Worm (Caenorhabditis elegans) whole organism, L4 larva: Measurements from ENCODE around the gene C34B4.4.
"Not testable (repeated sequence)": the region's sequence is repeated elsewhere in the genome, so short reads cannot be mapped to it uniquely, and the experiment has no call there.

Experiments used
- F26F4.8 ChIP-seq: fragments of 200-800 bp; sonication (Bioruptor generic); conservative IDR thresholded peaks from 2 replicates; pipeline ENCODE4 v1.3.6; 2022; ENCODE audit warnings: missing genetic modification characterization, missing compliant biosample characterization
- F49E8.2 ChIP-seq: sonication (generic microtip); optimal IDR thresholded peaks from 2 replicates; lab custom pipeline; 2016; ENCODE audit warnings: missing compliant biosample characterization, mild to moderate bottlenecking, missing genetic modification characterization, borderline replicate concordance
- T20F7.1 ChIP-seq: fragments of 200-800 bp; sonication (Bioruptor generic); optimal IDR thresholded peaks from 2 replicates; lab custom pipeline; 2018; ENCODE audit warnings: mild to moderate bottlenecking, missing genetic modification characterization, missing compliant biosample characterization
- T26A8.4 ChIP-seq: fragments of 200-800 bp; sonication (Bioruptor generic); IDR thresholded peaks from 2 replicates; pipeline ENCODE4 v1.3.6; 2022; ENCODE audit warnings: missing genetic modification characterization, missing compliant biosample characterization
- Y5F2A.4 ChIP-seq: fragments of 200-800 bp; sonication (Bioruptor generic); optimal IDR thresholded peaks from 2 replicates; lab custom pipeline; 2018; ENCODE audit warnings: mild to moderate bottlenecking, missing genetic modification characterization, missing compliant biosample characterization
- ZK337.2 ChIP-seq: fragments of 200-800 bp; sonication (Bioruptor generic); IDR thresholded peaks from 2 replicates; pipeline ENCODE4 v1.3.6; 2022; ENCODE audit warnings: missing genetic modification reagents, missing genetic modification characterization, missing compliant biosample characterization
- aha-1 ChIP-seq: fragments of 150-350 bp; peaks from one replicate; lab custom pipeline; 2014; ENCODE audit warnings: missing biosample characterization, missing genetic modification characterization
- arid-1 ChIP-seq: fragments of 200-800 bp; sonication (Bioruptor generic); conservative IDR thresholded peaks from 2 replicates; pipeline ENCODE4 v1.3.6; 2022; ENCODE audit warnings: missing genetic modification reagents, missing genetic modification characterization, missing compliant biosample characterization
- attf-4 ChIP-seq: sonication (generic microtip); optimal IDR thresholded peaks from 3 replicates; lab custom pipeline; 2017; ENCODE audit warnings: missing biosample characterization, missing genetic modification characterization
- ceh-20 ChIP-seq: fragments of 200-800 bp; sonication (Bioruptor generic); IDR thresholded peaks from 2 replicates; pipeline ENCODE4 v1.3.6; 2022; ENCODE audit warnings: missing genetic modification reagents, missing genetic modification characterization, missing compliant biosample characterization
- daf-19 ChIP-seq: fragments of 200-800 bp; sonication (Bioruptor generic); conservative IDR thresholded peaks from 2 replicates; pipeline ENCODE4 v1.3.6; 2022; ENCODE audit warnings: missing genetic modification characterization, missing compliant biosample characterization
- dmd-6 ChIP-seq: fragments of 200-800 bp; sonication (Bioruptor generic); IDR thresholded peaks from 2 replicates; pipeline ENCODE4 v1.3.6; 2022; ENCODE audit warnings: missing genetic modification reagents, missing genetic modification characterization, missing compliant biosample characterization
- egl-43 ChIP-seq: fragments of 200-800 bp; sonication (Bioruptor generic); IDR thresholded peaks from 2 replicates; pipeline ENCODE4 v1.3.6; 2022; ENCODE audit warnings: missing genetic modification reagents, missing genetic modification characterization, missing compliant biosample characterization
- fkh-10 ChIP-seq: fragments of 150-350 bp; optimal IDR thresholded peaks from 2 replicates; lab custom pipeline; 2014; ENCODE audit warnings: missing biosample characterization, missing genetic modification reagents, missing genetic modification characterization
- gei-8 ChIP-seq: fragments of 200-800 bp; sonication (Bioruptor generic); optimal IDR thresholded peaks from 2 replicates; lab custom pipeline; 2018; ENCODE audit warnings: mild to moderate bottlenecking, missing genetic modification characterization, missing compliant biosample characterization
- hlh-11 ChIP-seq: fragments of 200-800 bp; sonication (Bioruptor generic); optimal IDR thresholded peaks from 2 replicates; lab custom pipeline; 2018; ENCODE audit warnings: mild to moderate bottlenecking, missing genetic modification characterization, missing compliant biosample characterization
- jun-1 ChIP-seq: fragments of 150-350 bp; optimal IDR thresholded peaks from 2 replicates; lab custom pipeline; 2014; ENCODE audit warnings: missing biosample characterization, missing genetic modification reagents, missing genetic modification characterization
- lin-1 ChIP-seq: fragments of 200-800 bp; sonication (Bioruptor generic); IDR thresholded peaks from 2 replicates; pipeline ENCODE4 v1.3.6; 2022; ENCODE audit warnings: missing genetic modification reagents, missing genetic modification characterization, missing compliant biosample characterization
- lin-38 ChIP-seq: fragments of 200-800 bp; sonication (Bioruptor generic); IDR thresholded peaks from 2 replicates; pipeline ENCODE4 v1.3.6; 2022; ENCODE audit warnings: missing genetic modification reagents, missing genetic modification characterization, missing compliant biosample characterization
- lir-3 ChIP-seq: sonication (generic microtip); optimal IDR thresholded peaks from 2 replicates; lab custom pipeline; 2016; ENCODE audit warnings: mild to moderate bottlenecking, missing genetic modification characterization, missing compliant biosample characterization
- lsy-2 ChIP-seq, 2 experiments: fragments of 150-350 bp in 1 of 2; sonication (generic microtip) in 1 of 2; optimal IDR thresholded peaks; 2 replicates each; lab custom pipeline; 2014 to 2017; ENCODE audit warnings: missing biosample characterization in 2 of 2, missing genetic modification characterization in 2 of 2
- madf-9 ChIP-seq: fragments of 200-800 bp; sonication (Bioruptor generic); conservative IDR thresholded peaks from 2 replicates; pipeline ENCODE4 v1.3.6; 2022; ENCODE audit warnings: missing genetic modification reagents, missing genetic modification characterization, missing compliant biosample characterization
- mep-1 ChIP-seq: fragments of 150-350 bp; sonication (generic microtip); optimal IDR thresholded peaks from 3 replicates; lab custom pipeline; 2014; ENCODE audit warnings: missing biosample characterization, missing genetic modification characterization
- mxl-3 ChIP-seq: fragments of 200-800 bp; sonication (Bioruptor generic); optimal IDR thresholded peaks from 2 replicates; lab custom pipeline; 2018; ENCODE audit warnings: mild to moderate bottlenecking, missing genetic modification characterization, missing compliant biosample characterization
- nhr-102 ChIP-seq: sonication (generic microtip); optimal IDR thresholded peaks from 2 replicates; lab custom pipeline; 2016; ENCODE audit warnings: mild to moderate bottlenecking, missing genetic modification characterization, moderate library complexity, missing compliant biosample characterization
- nhr-111 ChIP-seq: fragments of 200-800 bp; sonication (Bioruptor generic); optimal IDR thresholded peaks from 2 replicates; lab custom pipeline; 2018; ENCODE audit warnings: mild to moderate bottlenecking, missing genetic modification characterization, missing compliant biosample characterization
- nhr-237 ChIP-seq: sonication (generic microtip); optimal IDR thresholded peaks from 2 replicates; lab custom pipeline; 2017; ENCODE audit warnings: missing biosample characterization, missing genetic modification characterization
- nhr-28 ChIP-seq: fragments of 150-350 bp; optimal IDR thresholded peaks from 2 replicates; lab custom pipeline; 2014; ENCODE audit warnings: missing biosample characterization, missing genetic modification characterization
- nhr-41 ChIP-seq: fragments of 200-800 bp; sonication (Bioruptor generic); IDR thresholded peaks from 2 replicates; pipeline ENCODE4 v1.3.6; 2022; ENCODE audit warnings: missing genetic modification reagents, missing genetic modification characterization, missing compliant biosample characterization
- nhr-42 ChIP-seq: fragments of 200-800 bp; sonication (Bioruptor generic); IDR thresholded peaks from 2 replicates; pipeline ENCODE4 v1.3.6; 2022; ENCODE audit warnings: missing genetic modification characterization, missing compliant biosample characterization
- nhr-48 ChIP-seq: sonication (generic microtip); optimal IDR thresholded peaks from 2 replicates; lab custom pipeline; 2016; ENCODE audit warnings: mild to moderate bottlenecking, missing genetic modification characterization, missing compliant biosample characterization
- php-3 ChIP-seq: fragments of 200-800 bp; sonication (Bioruptor generic); IDR thresholded peaks from 2 replicates; pipeline ENCODE4 v1.3.6; 2022; ENCODE audit warnings: missing genetic modification reagents, missing genetic modification characterization, missing compliant biosample characterization
- pqm-1 ChIP-seq: sonication (generic microtip); optimal IDR thresholded peaks from 2 replicates; lab custom pipeline; 2017; ENCODE audit warnings: missing biosample characterization, missing genetic modification characterization
- rbr-2 ChIP-seq: sonication (generic microtip); optimal IDR thresholded peaks from 2 replicates; lab custom pipeline; 2016; ENCODE audit warnings: missing genotype, missing genetic modification characterization, missing compliant biosample characterization
- snpc-1.2 ChIP-seq: fragments of 200-800 bp; sonication (Bioruptor generic); IDR thresholded peaks from 2 replicates; pipeline ENCODE4 v1.3.6; 2022; ENCODE audit warnings: missing genetic modification reagents, missing genetic modification characterization, missing compliant biosample characterization
- spr-1 ChIP-seq: sonication (generic microtip); optimal IDR thresholded peaks from 2 replicates; lab custom pipeline; 2016; ENCODE audit warnings: mild to moderate bottlenecking, missing genetic modification characterization, missing compliant biosample characterization
- spr-3 ChIP-seq: fragments of 200-800 bp; sonication (Bioruptor generic); optimal IDR thresholded peaks from 2 replicates; lab custom pipeline; 2018; ENCODE audit warnings: mild to moderate bottlenecking, missing genetic modification characterization, missing compliant biosample characterization
- unc-130 ChIP-seq: sonication (generic microtip); optimal IDR thresholded peaks from 2 replicates; lab custom pipeline; 2016; ENCODE audit warnings: missing genetic modification reagents, missing genetic modification characterization, missing compliant biosample characterization
- unc-62 ChIP-seq, 3 experiments: fragments of 150-350 bp in 1 of 3; sonication (generic microtip); optimal IDR thresholded peaks in 2 of 3; peaks in 1 of 3; 1 replicate in 1 of 3; 2 replicates in 2 of 3; lab custom pipeline; 2014 to 2017; ENCODE audit warnings: missing biosample characterization in 3 of 3, missing genetic modification characterization in 3 of 3, missing genetic modification reagents in 3 of 3, missing genotype in 1 of 3
- vab-7 ChIP-seq: fragments of 200-800 bp; sonication (Bioruptor generic); IDR thresholded peaks from 2 replicates; pipeline ENCODE4 v1.3.6; 2022; ENCODE audit warnings: missing genetic modification reagents, missing genetic modification characterization, missing compliant biosample characterization
- zfp-3 ChIP-seq: fragments of 200-800 bp; sonication (Bioruptor generic); conservative IDR thresholded peaks from 2 replicates; pipeline ENCODE4 v1.3.6; 2022; ENCODE audit warnings: missing genetic modification reagents, missing genetic modification characterization, missing compliant biosample characterization

The C34B4.4 gene

DNA sequence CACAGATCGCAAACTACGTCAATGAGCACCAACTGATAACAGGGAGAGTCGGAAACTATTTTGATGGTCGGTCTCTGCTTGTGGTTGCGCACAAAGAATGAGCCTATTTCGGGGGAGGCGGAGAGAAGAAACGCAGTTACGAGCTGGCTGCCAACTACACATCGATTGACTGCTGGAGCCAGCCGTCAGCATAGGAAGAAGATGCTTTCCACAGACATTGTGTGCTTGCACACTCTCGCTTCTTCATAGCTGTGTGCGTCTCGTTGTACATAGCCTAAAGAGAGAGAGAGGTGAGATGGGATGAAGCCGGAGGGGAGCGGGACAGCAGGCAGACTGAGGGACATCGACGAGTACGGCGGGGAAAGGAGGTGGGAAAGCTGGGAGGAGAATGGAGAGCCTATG, 40.2 kb downstream of the C34B4.4 start (continued):
- peak; percentile 82 for TF ChIP-seq aha-1 (tag; lab: Kevin White, UChicago)
- peak; percentile 84 for TF ChIP-seq lin-1 (GFP tag; lab: Robert Waterston, UW)
- TF ChIP-seq unc-62 (GFP tag; optimal IDR thresholded peaks at IDR 0.05 in 1 of 2; lab: Kevin White, UChicago), result peak in 1 of 2 experiments; percentile 49
- no peak for TF ChIP-seq unc-62 (tag; optimal IDR thresholded peaks at IDR 0.05; lab: Kevin White, UChicago)
- peak; percentile 72 for TF ChIP-seq mep-1 (tag; lab: Kevin White, UChicago)
- TF ChIP-seq php-3 (GFP tag; lab: Robert Waterston, UW), result peak; percentile 63
- TF ChIP-seq lsy-2 (tag; optimal IDR thresholded peaks at IDR 0.05; lab: Kevin White, UChicago), result peak; percentile 20 to 42
- 0 out of 2 replicates have a peak, but pooled peaks have one; percentile 9 for TF ChIP-seq snpc-1.2 (GFP tag; lab: Robert Waterston, UW)
- TF ChIP-seq egl-43, result peak; percentile 84
- peak; percentile 77 for TF ChIP-seq rbr-2 (tag; lab: Kevin White, UChicago)
- no peak for TF ChIP-seq zfp-3
- peak; percentile 24 for TF ChIP-seq T20F7.1
- TF ChIP-seq Y5F2A.4, result no peak
- TF ChIP-seq nhr-48 (tag; lab: Kevin White, UChicago), result peak; percentile 44
- TF ChIP-seq gei-8 (GFP tag; lab: Kevin White, UChicago), result peak; percentile 62
- 0 out of 2 replicates have a peak, but pooled peaks have one; percentile 7 for TF ChIP-seq nhr-41 (GFP tag; lab: Robert Waterston, UW)
- TF ChIP-seq nhr-102, result peak; percentile 7
- TF ChIP-seq hlh-11, result peak; percentile 90
- TF ChIP-seq, all 104 proteins: peak for 45

- TF ChIP-seq F49E8.2 (tag; lab: Kevin White, UChicago) (peak; percentile 11), unc-130 (GFP tag; lab: Kevin White, UChicago) (peak; percentile 68), T26A8.4 (GFP tag; lab: Robert Waterston, UW) (no peak)
- TF ChIP-seq, all 104 proteins: peak for 2
These were observed 41.3 kb downstream of the C34B4.4 start for ce11 chrV:13131487-13131886.

DNA sequence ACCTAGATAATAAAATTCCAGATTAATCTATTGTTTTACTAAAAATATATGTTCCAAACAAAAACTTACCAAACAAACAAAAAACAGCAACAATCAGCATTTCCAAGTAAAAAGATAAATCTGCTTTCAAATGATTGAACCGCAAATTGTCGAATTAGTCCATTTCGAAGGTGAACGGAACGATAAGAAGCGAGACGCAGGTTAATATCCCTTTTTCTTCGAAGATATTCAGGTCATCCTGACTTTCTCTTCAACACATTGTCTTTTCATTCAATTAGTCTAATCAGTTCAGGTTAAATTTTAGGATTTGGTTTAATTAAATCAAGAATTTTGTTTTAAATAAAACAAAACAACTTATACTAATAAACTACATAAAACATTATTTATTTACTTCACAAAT, 43.2 kb downstream of the C34B4.4 start, which contains the start of gene B0365.9:
Gene B0365.9 (minus strand): TSS at position 186 of the 400 bp plus-strand sequence.
- no peak for TF ChIP-seq spr-3 (GFP tag; lab: Kevin White, UChicago)
- no peak for TF ChIP-seq fkh-10 (GFP tag; lab: Kevin White, UChicago)
- TF ChIP-seq T26A8.4 (GFP tag; lab: Robert Waterston, UW), result no peak
- no peak for TF ChIP-seq nhr-111 (GFP tag; lab: Kevin White, UChicago)
- no peak for TF ChIP-seq F26F4.8 (GFP tag; lab: Robert Waterston, UW)
- TF ChIP-seq mxl-3, result no peak
- no peak for TF ChIP-seq nhr-42 (GFP tag; lab: Robert Waterston, UW)
- TF ChIP-seq madf-9 (GFP tag; lab: Robert Waterston, UW), result no peak
- no peak for TF ChIP-seq jun-1 (tag; lab: Kevin White, UChicago)
- TF ChIP-seq arid-1 (GFP tag; lab: Robert Waterston, UW), result no peak
- no peak for TF ChIP-seq ceh-20 (GFP tag; lab: Robert Waterston, UW)

ce11 chrV:13134786-13135185, 44.6 kb downstream of the C34B4.4 start, which contains the start of gene clec-225:
TSS of gene clec-225 (minus strand) at chrV:13134886.
- not testable (repeated sequence) for TF ChIP-seq lin-38 (GFP tag; lab: Robert Waterston, UW); spr-1 (tag; lab: Kevin White, UChicago); ZK337.2 (GFP tag; lab: Robert Waterston, UW)

ce11 chrV:13137955-13138354, 47.8 kb downstream of the C34B4.4 start, which contains the start of gene clec-41:
TSS of gene clec-41 (minus strand) at chrV:13138101.
- peak; percentile 67 for TF ChIP-seq nhr-28
- TF ChIP-seq T20F7.1, result no peak
- TF ChIP-seq mxl-3, result peak; percentile 31
- TF ChIP-seq attf-4 (tag; lab: Kevin White, UChicago), result no peak
- TF ChIP-seq lir-3, result no peak
- peak; percentile 85 for TF ChIP-seq lin-1 (GFP tag; lab: Robert Waterston, UW)
- TF ChIP-seq nhr-237 (tag; lab: Kevin White, UChicago), result no peak
- TF ChIP-seq pqm-1, result peak; percentile 91
- peak; percentile 82 for TF ChIP-seq dmd-6 (GFP tag; lab: Robert Waterston, UW)
- peak; percentile 34; the same call in 1 of the 2 replicates for TF ChIP-seq php-3 (GFP tag; lab: Robert Waterston, UW)
- no peak for TF ChIP-seq vab-7
- no peak for TF ChIP-seq daf-19 (GFP tag; lab: Robert Waterston, UW)
